Fruit fly (Drosophila melanogaster): ENCODE results near the gene CheA87a.

dm6 chr3R:13334007-13334406 lies 35.4 kb upstream of the CheA87a start, which contains the start of gene PK2-R2:
- TF ChIP-seq cic (GFP tag; optimal IDR thresholded peaks at IDR 0.05): no peak
- TF ChIP-seq Hr96 (GFP tag; optimal IDR thresholded peaks at IDR 0.05): no peak
- no peak for TF ChIP-seq pad (GFP tag; optimal IDR thresholded peaks at IDR 0.05)
- TF ChIP-seq CG7045 (GFP tag; optimal IDR thresholded peaks at IDR 0.05): no peak
- TF ChIP-seq toe (GFP tag; optimal IDR thresholded peaks at IDR 0.05): no peak
- no peak for TF ChIP-seq CG1620 (GFP tag; optimal IDR thresholded peaks at IDR 0.05)
- no peak for TF ChIP-seq kay (GFP tag; ENCODE audit: borderline replicate concordance)
- TF ChIP-seq tj (GFP tag; optimal IDR thresholded peaks at IDR 0.05): no peak
- TF ChIP-seq Crg-1 (GFP tag; optimal IDR thresholded peaks at IDR 0.05): no peak
- no peak for TF ChIP-seq cnc (optimal IDR thresholded peaks at IDR 0.05)
- no peak for TF ChIP-seq CG14711 (tag; optimal IDR thresholded peaks at IDR 0.05)
- TF ChIP-seq Clk (GFP tag; optimal IDR thresholded peaks at IDR 0.05): no peak
- TF ChIP-seq CG33017 (tag; optimal IDR thresholded peaks at IDR 0.05): no peak
- no peak for TF ChIP-seq CG11617 (GFP tag; optimal IDR thresholded peaks at IDR 0.05)

All from whole organism, adult.